Fruit fly (Drosophila melanogaster) whole organism, embryonic: ENCODE measurements around the gene CG42727.
A peak's percentile ranks its signal among the peaks of the same experiment; 100 is the strongest.

Source experiments
- Asciz ChIP-seq: fragments of 200-800 bp; sonication (Bioruptor generic); optimal IDR thresholded peaks from 2 replicates; lab custom pipeline; 2017; ENCODE audit warnings: missing biosample characterization, mild to moderate bottlenecking, missing genetic modification characterization, missing genetic modification reagents
- Bgb ChIP-seq: fragments of 200-800 bp; sonication (Bioruptor generic); IDR thresholded peaks from 2 replicates; pipeline ENCODE4 v1.3.6; 2022; ENCODE audit warnings: missing biosample characterization, missing genetic modification characterization; ENCODE audit not compliant: partially characterized antibody
- CG10267 ChIP-seq: fragments of 200-800 bp; sonication (Bioruptor generic); optimal IDR thresholded peaks from 2 replicates; lab custom pipeline; 2018; ENCODE audit warnings: missing biosample characterization, mild to moderate bottlenecking, missing genetic modification characterization, moderate library complexity
- CG11085 ChIP-seq: fragments of 200-800 bp; sonication (Bioruptor generic); IDR thresholded peaks from 2 replicates; pipeline ENCODE4 v1.3.6; 2022; ENCODE audit warnings: missing biosample characterization, missing genetic modification characterization
- CG12659 ChIP-seq: fragments of 200-800 bp; sonication (Bioruptor generic); optimal IDR thresholded peaks from 3 replicates; lab custom pipeline; 2017; ENCODE audit warnings: mild to moderate bottlenecking, missing biosample characterization, missing genetic modification reagents, missing genetic modification characterization
- CG13424 ChIP-seq: fragments of 200-800 bp; sonication (Bioruptor generic); optimal IDR thresholded peaks from 2 replicates; lab custom pipeline; 2019; ENCODE audit warnings: missing biosample characterization, mild to moderate bottlenecking, missing genetic modification characterization, moderate library complexity
- CG15514 ChIP-seq: fragments of 200-800 bp; sonication (Bioruptor generic); optimal IDR thresholded peaks from 3 replicates; lab custom pipeline; 2017; ENCODE audit warnings: missing biosample characterization, missing genetic modification characterization, mild to moderate bottlenecking, moderate library complexity, missing genetic modification reagents
- CG1603 ChIP-seq: fragments of 200-800 bp; sonication (Bioruptor generic); optimal IDR thresholded peaks from 2 replicates; lab custom pipeline; 2019; ENCODE audit warnings: missing biosample characterization, mild to moderate bottlenecking, missing genetic modification characterization, moderate library complexity
- CG1647 ChIP-seq: fragments of 200-800 bp; sonication (Bioruptor generic); optimal IDR thresholded peaks from 3 replicates; lab custom pipeline; 2016; ENCODE audit warnings: missing biosample characterization, missing genetic modification characterization
- CG17359 ChIP-seq: fragments of 200-800 bp; sonication (Bioruptor generic); optimal IDR thresholded peaks from 3 replicates; lab custom pipeline; 2018; ENCODE audit warnings: missing biosample characterization, mild to moderate bottlenecking, missing genetic modification characterization, moderate library complexity
- CG17829 ChIP-seq: fragments of 200-800 bp; optimal IDR thresholded peaks from 2 replicates; lab custom pipeline; 2019; ENCODE audit warnings: missing biosample characterization, mild to moderate bottlenecking, missing genetic modification characterization, moderate library complexity
- CG2129 ChIP-seq: fragments of 200-800 bp; sonication (Bioruptor generic); IDR thresholded peaks from 2 replicates; pipeline ENCODE4 v1.3.6; 2022; ENCODE audit warnings: missing biosample characterization, missing genetic modification characterization; ENCODE audit not compliant: partially characterized antibody
- CG5180 ChIP-seq: fragments of 200-800 bp; sonication (Bioruptor generic); optimal IDR thresholded peaks from 3 replicates; lab custom pipeline; 2017; ENCODE audit warnings: missing biosample characterization, missing genetic modification characterization, mild to moderate bottlenecking, moderate library complexity, missing genetic modification reagents
- CG6813 ChIP-seq: fragments of 200-800 bp; sonication (Bioruptor generic); optimal IDR thresholded peaks from 2 replicates; lab custom pipeline; 2017; ENCODE audit warnings: missing biosample characterization, missing genetic modification characterization, mild to moderate bottlenecking, moderate library complexity, missing genetic modification reagents
- CG7556 ChIP-seq: fragments of 200-800 bp; sonication (Bioruptor generic); optimal IDR thresholded peaks from 2 replicates; lab custom pipeline; 2017; ENCODE audit warnings: missing biosample characterization, mild to moderate bottlenecking, missing genetic modification characterization
- CG8388 ChIP-seq: fragments of 200-800 bp; sonication (Bioruptor generic); optimal IDR thresholded peaks from 2 replicates; lab custom pipeline; 2019; ENCODE audit warnings: missing biosample characterization, mild to moderate bottlenecking, missing genetic modification characterization, moderate library complexity
- CG9437 ChIP-seq: fragments of 200-800 bp; sonication (Bioruptor generic); optimal IDR thresholded peaks from 2 replicates; lab custom pipeline; 2018; ENCODE audit warnings: missing biosample characterization, mild to moderate bottlenecking, missing genetic modification characterization
- CoRest ChIP-seq: fragments of 200-800 bp; sonication (Bioruptor generic); optimal IDR thresholded peaks from 3 replicates; lab custom pipeline; 2018; ENCODE audit warnings: missing biosample characterization, mild to moderate bottlenecking, missing genetic modification characterization, moderate library complexity
- D19A ChIP-seq: fragments of 200-800 bp; optimal IDR thresholded peaks from 3 replicates; lab custom pipeline; 2019; ENCODE audit warnings: missing biosample characterization, mild to moderate bottlenecking, missing genetic modification characterization, moderate library complexity
- Drgx ChIP-seq: fragments of 200-800 bp; sonication (Bioruptor generic); IDR thresholded peaks from 2 replicates; pipeline ENCODE4 v1.3.6; 2022; ENCODE audit warnings: missing biosample characterization, missing genetic modification characterization
- E2f2 ChIP-seq: fragments of 200-800 bp; sonication (Bioruptor generic); IDR thresholded peaks from 2 replicates; pipeline ENCODE4 v1.3.6; 2022; ENCODE audit warnings: missing biosample characterization, missing genetic modification characterization
- Ets65A ChIP-seq: fragments of 200-800 bp; sonication (Bioruptor generic); peaks from one replicate; lab custom pipeline; 2016; ENCODE audit warnings: missing biosample characterization, missing genetic modification characterization
- Med ChIP-seq: fragments of 200-800 bp; sonication (Bioruptor generic); peaks from one replicate; lab custom pipeline; 2016; ENCODE audit warnings: missing biosample characterization, missing genetic modification characterization, mild to moderate bottlenecking, inconsistent platforms, moderate library complexity
- Mrtf ChIP-seq: fragments of 200-800 bp; sonication (Bioruptor generic); IDR thresholded peaks from 3 replicates; pipeline ENCODE4 v1.3.6; 2022; ENCODE audit warnings: missing biosample characterization, missing genetic modification characterization
- PHDP ChIP-seq: fragments of 200-800 bp; sonication (Bioruptor generic); optimal IDR thresholded peaks from 3 replicates; lab custom pipeline; 2018; ENCODE audit warnings: missing biosample characterization, mild to moderate bottlenecking, missing genetic modification characterization, moderate library complexity
- Trl ChIP-seq, 3 experiments: fragments of >200 bp in 2 of 3; fragments of 200-800 bp in 1 of 3; sonication (Bioruptor generic) in 1 of 3; optimal IDR thresholded peaks; 2 replicates in 1 of 3; 3 replicates in 2 of 3; lab custom pipeline; 2016 to 2017; ENCODE audit warnings: missing biosample characterization in 1 of 3, missing genetic modification characterization in 1 of 3
- al ChIP-seq: fragments of 200-800 bp; sonication (Bioruptor generic); IDR thresholded peaks from 2 replicates; pipeline ENCODE4 v1.3.6; 2022; ENCODE audit warnings: missing biosample characterization, missing genetic modification characterization
- bsh ChIP-seq, 2 experiments: fragments of 200-800 bp; sonication (Bioruptor generic); optimal IDR thresholded peaks; 2 replicates each; lab custom pipeline; 2017 to 2018; ENCODE audit warnings: mild to moderate bottlenecking in 2 of 2, missing biosample characterization in 2 of 2, missing genetic modification characterization in 2 of 2, moderate library complexity in 1 of 2
- cg ChIP-seq: fragments of 200-800 bp; sonication (Bioruptor generic); optimal IDR thresholded peaks from 3 replicates; lab custom pipeline; 2019; ENCODE audit warnings: missing biosample characterization, mild to moderate bottlenecking, missing genetic modification characterization, moderate library complexity
- danr ChIP-seq: fragments of 200-800 bp; sonication (Bioruptor generic); IDR thresholded peaks from 2 replicates; pipeline ENCODE4 v1.3.6; 2022; ENCODE audit warnings: missing biosample characterization, missing genetic modification characterization
- dati ChIP-seq: fragments of 200-800 bp; sonication (Bioruptor generic); IDR thresholded peaks from 2 replicates; pipeline ENCODE4 v1.3.6; 2022; ENCODE audit warnings: missing biosample characterization, missing genetic modification characterization
- dmrt11E ChIP-seq: fragments of 200-800 bp; sonication (Bioruptor generic); optimal IDR thresholded peaks from 3 replicates; lab custom pipeline; 2018; ENCODE audit warnings: missing biosample characterization, mild to moderate bottlenecking, missing genetic modification characterization, moderate library complexity
- dpn ChIP-seq, 2 experiments: fragments of 200-800 bp; sonication (Bioruptor generic); optimal IDR thresholded peaks; 3 replicates each; lab custom pipeline; 2016; ENCODE audit warnings: missing biosample characterization in 2 of 2, missing genetic modification characterization in 2 of 2
- dysf ChIP-seq: fragments of 200-800 bp; sonication (Bioruptor generic); IDR thresholded peaks from 3 replicates; pipeline ENCODE4 v1.3.6; 2022; ENCODE audit warnings: missing biosample characterization, missing genetic modification characterization
- exex ChIP-seq: fragments of 200-800 bp; sonication (Bioruptor generic); optimal IDR thresholded peaks from 4 replicates; lab custom pipeline; 2018; ENCODE audit warnings: missing biosample characterization, mild to moderate bottlenecking, missing genetic modification characterization, moderate library complexity
- gcm ChIP-seq: fragments of 200-800 bp; sonication (Bioruptor generic); optimal IDR thresholded peaks from 2 replicates; lab custom pipeline; 2019; ENCODE audit warnings: missing biosample characterization, mild to moderate bottlenecking, missing genetic modification characterization, moderate library complexity
- grau ChIP-seq: fragments of 200-800 bp; optimal IDR thresholded peaks from 3 replicates; lab custom pipeline; 2019; ENCODE audit warnings: missing biosample characterization, mild to moderate bottlenecking, missing genetic modification characterization, moderate library complexity
- gsb-n ChIP-seq: fragments of 200-800 bp; sonication (Bioruptor generic); optimal IDR thresholded peaks from 3 replicates; lab custom pipeline; 2018; ENCODE audit warnings: missing biosample characterization, mild to moderate bottlenecking, missing genetic modification characterization
- lilli ChIP-seq: fragments of 200-800 bp; sonication (Bioruptor generic); optimal IDR thresholded peaks from 3 replicates; lab custom pipeline; 2016; ENCODE audit warnings: missing biosample characterization, missing genetic modification characterization
- onecut ChIP-seq: fragments of 200-800 bp; sonication (Bioruptor generic); IDR thresholded peaks from 2 replicates; pipeline ENCODE4 v1.3.6; 2022; ENCODE audit warnings: missing biosample characterization, missing genetic modification characterization
- pho ChIP-seq: fragments of 200-800 bp; sonication (Bioruptor generic); optimal IDR thresholded peaks from 2 replicates; lab custom pipeline; 2016; ENCODE audit warnings: missing biosample characterization, missing genetic modification characterization
- phol ChIP-seq: fragments of 200-800 bp; sonication (Bioruptor generic); optimal IDR thresholded peaks from 3 replicates; lab custom pipeline; 2018; ENCODE audit warnings: missing biosample characterization, mild to moderate bottlenecking, missing genetic modification characterization, moderate library complexity
- sd ChIP-seq: fragments of 200-800 bp; sonication (Bioruptor generic); optimal IDR thresholded peaks from 3 replicates; lab custom pipeline; 2018; ENCODE audit warnings: missing biosample characterization, mild to moderate bottlenecking, missing genetic modification characterization, moderate library complexity
- sna ChIP-seq: fragments of 200-800 bp; sonication (Bioruptor generic); IDR thresholded peaks from 2 replicates; pipeline ENCODE4 v1.3.6; 2022; ENCODE audit warnings: missing biosample characterization, missing genetic modification characterization; ENCODE audit not compliant: partially characterized antibody
- so ChIP-seq: fragments of 200-800 bp; sonication (Bioruptor generic); IDR thresholded peaks from 3 replicates; pipeline ENCODE4 v1.3.6; 2022; ENCODE audit warnings: missing biosample characterization, missing genetic modification characterization
- tgo ChIP-seq: fragments of 200-800 bp; sonication (Bioruptor generic); IDR thresholded peaks from 3 replicates; pipeline ENCODE4 v1.3.6; 2022; ENCODE audit warnings: missing biosample characterization, missing genetic modification characterization
- tup ChIP-seq: fragments of 200-800 bp; sonication (Bioruptor generic); optimal IDR thresholded peaks from 2 replicates; lab custom pipeline; 2016; ENCODE audit warnings: missing biosample characterization, mild to moderate bottlenecking, missing genetic modification characterization, moderate library complexity
- twi ChIP-seq: fragments of 200-800 bp; optimal IDR thresholded peaks from 2 replicates; lab custom pipeline; 2019; ENCODE audit warnings: missing biosample characterization, mild to moderate bottlenecking, missing genetic modification characterization, moderate library complexity
- unpg ChIP-seq: fragments of 200-800 bp; sonication (Bioruptor generic); optimal IDR thresholded peaks from 3 replicates; lab custom pipeline; 2018; ENCODE audit warnings: missing biosample characterization, mild to moderate bottlenecking, missing genetic modification characterization, moderate library complexity

Gene CG42727

DNA sequence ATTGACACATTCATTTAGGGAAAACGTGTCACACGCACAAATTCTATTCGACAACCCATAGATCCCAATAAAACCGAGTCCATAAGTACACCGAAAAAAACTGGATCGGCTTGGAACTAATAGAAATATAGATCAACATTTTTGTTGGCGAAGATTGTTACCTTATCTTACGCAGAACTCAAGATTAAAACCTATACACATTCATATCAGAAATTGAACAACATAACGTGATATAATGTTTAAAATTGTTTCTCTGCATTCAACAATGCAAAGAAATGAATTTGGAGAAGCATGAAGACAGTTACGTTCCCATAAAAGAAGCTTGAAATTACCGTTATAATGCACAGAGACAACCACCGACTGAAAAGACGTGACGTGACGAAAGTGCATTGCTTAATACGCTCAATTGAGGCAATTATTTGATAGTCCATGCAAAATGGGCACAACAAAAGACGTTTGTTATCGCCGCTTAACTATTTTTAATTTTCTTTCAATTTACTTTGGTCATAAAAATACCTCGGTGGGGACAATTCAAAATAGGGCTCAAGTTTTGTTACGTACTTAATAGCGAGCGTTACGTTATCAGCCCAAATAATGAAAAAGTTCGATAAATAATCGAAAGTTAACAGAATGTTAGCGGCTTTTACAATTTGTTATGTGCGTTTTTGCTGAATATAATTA, 7.7 kb upstream of the CG42727 start, which contains the start of gene SerRS-m (continued):
- peak; percentile 15 for TF ChIP-seq CG17829 (tag; lab: Kevin White, UChicago)
- TF ChIP-seq CG12659, result peak; percentile 3
- TF ChIP-seq CG6813 (GFP tag; lab: Kevin White, UChicago), result no peak
- TF ChIP-seq E2f2 (GFP tag; lab: Robert Waterston, UW), result peak; percentile 35
- TF ChIP-seq gcm, result peak; percentile 29
- TF ChIP-seq onecut (GFP tag; lab: Robert Waterston, UW), result no peak
- TF ChIP-seq exex (tag; lab: Kevin White, UChicago), result peak; percentile 0
- TF ChIP-seq dpn (GFP tag; optimal IDR thresholded peaks at IDR 0.05; lab: Kevin White, UChicago), result peak in 1 of 2 experiments; percentile 7
- TF ChIP-seq dmrt11E (tag; lab: Kevin White, UChicago), result peak; percentile 3
- no peak for TF ChIP-seq CG5180
- TF ChIP-seq CG15514 (GFP tag; lab: Kevin White, UChicago), result no peak
- peak; percentile 17 for TF ChIP-seq CG10267 (tag; lab: Kevin White, UChicago)
- no peak for TF ChIP-seq CG1647 (GFP tag; lab: Kevin White, UChicago)
- TF ChIP-seq lilli (GFP tag; lab: Kevin White, UChicago), result peak; percentile 11
- TF ChIP-seq CG8388, result peak; percentile 41
- TF ChIP-seq PHDP (tag; lab: Kevin White, UChicago), result peak; percentile 17
- peak; percentile 34 for TF ChIP-seq unpg (GFP tag; lab: Kevin White, UChicago)
- TF ChIP-seq Ets65A (GFP tag; lab: Kevin White, UChicago), result peak; percentile 34
- no peak for TF ChIP-seq tup (GFP tag; lab: Kevin White, UChicago)
- TF ChIP-seq pho (GFP tag; lab: Kevin White, UChicago), result peak; percentile 1
- TF ChIP-seq sd (tag; lab: Kevin White, UChicago), result peak; percentile 33
- no peak for TF ChIP-seq twi
- 0 out of 2 replicates have a peak, but pooled peaks have one; percentile 6 for TF ChIP-seq Bgb (GFP tag; lab: Robert Waterston, UW)
- TF ChIP-seq bsh (GFP tag; optimal IDR thresholded peaks at IDR 0.05; lab: Kevin White, UChicago), result peak in 1 of 2 experiments; percentile 62
- peak; percentile 22 for TF ChIP-seq CG7556 (GFP tag; lab: Kevin White, UChicago)
- no peak for TF ChIP-seq so (GFP tag; lab: Robert Waterston, UW)
- peak; percentile 19 for TF ChIP-seq CG1603 (tag; lab: Kevin White, UChicago)
- TF ChIP-seq gsb-n (tag; lab: Kevin White, UChicago), result peak; percentile 28
- TF ChIP-seq CG9437 (GFP tag; lab: Kevin White, UChicago), result peak; percentile 99
- peak; percentile 15 for TF ChIP-seq CG13424
- peak; percentile 19 for TF ChIP-seq CG17359 (tag; lab: Kevin White, UChicago)
- TF ChIP-seq sna, result 0 out of 2 replicates have a peak, but pooled peaks have one; percentile 25
- no peak for TF ChIP-seq CG11085
- no peak for TF ChIP-seq D19A (tag; lab: Kevin White, UChicago)
- TF ChIP-seq Asciz (GFP tag; lab: Kevin White, UChicago), result no peak
- TF ChIP-seq danr (GFP tag; lab: Robert Waterston, UW), result no peak
- peak; percentile 18 for TF ChIP-seq CoRest

DNA sequence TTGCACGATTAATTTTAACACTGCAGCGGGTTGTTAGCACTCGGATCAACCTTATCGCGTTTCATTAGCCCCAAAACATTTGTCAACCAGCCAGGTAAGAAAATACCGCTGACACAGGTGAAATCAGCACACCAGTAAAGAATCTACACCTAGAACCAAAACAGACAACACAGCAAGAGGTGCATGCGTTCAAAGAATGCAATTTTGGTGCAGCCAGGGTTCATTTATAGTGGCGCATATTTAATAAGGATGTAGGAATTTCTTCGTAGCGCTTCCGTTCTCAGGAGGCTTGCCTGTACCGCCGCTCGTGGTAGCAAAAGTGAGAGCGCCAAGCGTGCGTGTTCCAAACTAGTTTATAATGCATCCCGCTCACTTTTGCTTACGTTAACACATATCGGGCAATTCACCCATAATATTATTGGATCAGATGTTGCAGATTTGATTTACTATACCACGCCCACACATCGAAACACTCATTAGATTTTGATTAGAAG, 5.4 kb upstream of the CG42727 start:
- no peak for TF ChIP-seq Mrtf
- peak; percentile 40 for TF ChIP-seq Med
- TF ChIP-seq dysf, result peak; percentile 33; the same call in 1 of the 3 replicates
- peak; percentile 93 for TF ChIP-seq grau (tag; lab: Kevin White, UChicago)
- 0 out of 2 replicates have a peak, but pooled peaks have one; percentile 7 for TF ChIP-seq al (GFP tag; lab: Robert Waterston, UW)
- TF ChIP-seq phol (tag; lab: Kevin White, UChicago), result no peak
- TF ChIP-seq dati (GFP tag; lab: Robert Waterston, UW), result no peak
- no peak for TF ChIP-seq cg (GFP tag; lab: Kevin White, UChicago)
- peak; percentile 64 for TF ChIP-seq Drgx (GFP tag; lab: Robert Waterston, UW)
- peak in 1 of 2 experiments; percentile 27 for TF ChIP-seq Trl (optimal IDR thresholded peaks at IDR 0.05; lab: Kevin White, UChicago)
- TF ChIP-seq Trl (GFP tag; optimal IDR thresholded peaks at IDR 0.05; lab: Kevin White, UChicago), result no peak
- no peak for TF ChIP-seq CG2129 (GFP tag; lab: Robert Waterston, UW)
- peak; percentile 25; the same call in 2 of the 3 replicates for TF ChIP-seq tgo (GFP tag; lab: Robert Waterston, UW)
